Worm (Caenorhabditis elegans): ENCODE data around the gene slcf-2.
A peak's percentile ranks its signal among the peaks of the same experiment; 100 is the strongest.

Gene slcf-2

DNA sequence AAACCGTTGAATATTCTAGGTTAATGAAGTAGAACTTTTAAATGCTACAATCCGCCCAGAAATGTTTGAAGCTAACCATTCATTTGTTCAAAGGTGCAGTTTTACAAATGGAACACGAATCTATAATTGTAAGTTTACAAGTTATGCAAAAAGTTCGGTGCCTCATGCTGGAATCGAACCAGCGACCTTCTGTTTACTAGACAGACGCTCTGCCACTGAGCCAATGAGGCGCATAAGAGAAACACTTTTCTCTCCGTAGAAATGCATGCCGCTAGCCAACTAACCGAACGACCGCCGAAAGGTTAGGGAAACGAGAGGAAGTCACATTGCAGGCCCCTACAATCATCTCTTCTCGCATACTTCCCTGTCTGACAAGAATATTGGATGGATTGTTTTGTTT, 22.4 kb upstream of the slcf-2 start (continued):
- TF ChIP-seq ceh-91 (GFP tag; IDR thresholded peaks at IDR 0.05) = no peak
- peak; percentile 33 for TF ChIP-seq fkh-3 (tag; optimal IDR thresholded peaks at IDR 0.05)
- peak; percentile 75 for TF ChIP-seq T07F8.4 (tag; optimal IDR thresholded peaks at IDR 0.05)
- peak; percentile 86 for TF ChIP-seq snpc-3.4 (tag; optimal IDR thresholded peaks at IDR 0.05)
- peak; percentile 75 for TF ChIP-seq rcor-1 (GFP tag; IDR thresholded peaks at IDR 0.05)
- no peak for TF ChIP-seq T26A5.8 (tag; optimal IDR thresholded peaks at IDR 0.05)
- peak; percentile 39; the same call in 1 of the 2 replicates for TF ChIP-seq Y53G8AR.9 (GFP tag; conservative IDR thresholded peaks at IDR 0.05)
- TF ChIP-seq F57C9.4 (tag; optimal IDR thresholded peaks at IDR 0.05) = no peak
- peak; percentile 54 for TF ChIP-seq unc-130 (GFP tag; optimal IDR thresholded peaks at IDR 0.05)
- peak; percentile 55 for TF ChIP-seq athp-1 (tag; optimal IDR thresholded peaks at IDR 0.05)
- no peak for TF ChIP-seq ceh-58 (GFP tag; IDR thresholded peaks at IDR 0.05)

DNA sequence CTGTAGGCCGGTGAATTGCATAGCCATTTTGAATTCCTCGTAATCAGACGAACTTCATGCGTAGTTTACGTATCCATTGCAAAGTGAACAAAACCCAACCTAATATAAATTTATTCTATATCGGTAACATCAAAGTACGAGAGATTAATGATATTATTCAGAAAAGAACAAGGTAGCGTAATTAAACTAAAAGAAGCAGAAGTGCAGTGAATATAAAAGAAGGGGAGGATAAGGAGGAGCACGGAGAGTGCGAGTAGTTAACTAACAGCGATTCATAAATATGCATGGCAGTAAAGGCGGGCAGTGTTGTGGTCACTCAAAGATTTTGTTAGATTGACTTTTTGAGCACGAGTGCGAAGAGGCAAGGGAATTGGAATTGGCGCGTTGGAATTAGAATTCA, 19.0 kb upstream of the slcf-2 start, which contains the start of gene clc-3:
Gene clc-3 (minus strand): TSS at position 101 of the 400 bp plus-strand sequence.
- no peak for TF ChIP-seq sea-2 (GFP tag; IDR thresholded peaks at IDR 0.05)
- no peak for TF ChIP-seq ceh-100 (GFP tag; IDR thresholded peaks at IDR 0.05)
- TF ChIP-seq Y53G8AR.9 (GFP tag; conservative IDR thresholded peaks at IDR 0.05) = no peak
- no peak for TF ChIP-seq egl-44 (GFP tag; IDR thresholded peaks at IDR 0.05)
- no peak for TF ChIP-seq gei-17 (GFP tag; optimal IDR thresholded peaks at IDR 0.05)
- TF ChIP-seq tbp1 (GFP tag; optimal IDR thresholded peaks at IDR 0.05) = no peak
- TF ChIP-seq nhr-90 (tag; optimal IDR thresholded peaks at IDR 0.05) = no peak
- no peak for TF ChIP-seq F39B2.1 (GFP tag; IDR thresholded peaks at IDR 0.05)
- TF ChIP-seq lin-35 (GFP tag; optimal IDR thresholded peaks at IDR 0.05) = no peak

DNA sequence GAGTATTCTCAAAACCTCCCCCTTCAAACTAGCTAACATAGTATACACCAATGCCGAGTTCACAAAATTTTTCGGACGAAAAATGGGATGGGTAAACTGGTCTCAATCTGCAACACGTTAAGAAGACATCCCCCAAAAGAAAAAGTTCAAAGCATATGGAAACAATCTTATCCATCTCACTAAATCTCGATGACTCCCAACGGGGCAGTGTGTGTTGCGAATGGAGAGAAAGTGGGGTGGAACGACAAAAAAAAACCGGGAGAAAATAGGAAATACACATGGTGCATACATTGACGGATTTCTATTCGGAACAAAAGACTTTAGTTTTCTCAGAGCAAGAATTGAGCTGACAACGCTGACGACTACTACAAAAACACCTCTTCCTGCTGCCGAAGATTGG, 18.3 kb upstream of the slcf-2 start:
- no peak for TF ChIP-seq zfh-2 (GFP tag; conservative IDR thresholded peaks at IDR 0.05)
- no peak for TF ChIP-seq F57A8.1 (GFP tag; optimal IDR thresholded peaks at IDR 0.05)
- no peak for TF ChIP-seq ekl-4 (GFP tag; IDR thresholded peaks at IDR 0.05)
- TF ChIP-seq Y67H2A.10 (GFP tag; conservative IDR thresholded peaks at IDR 0.05) = no peak
- no peak for TF ChIP-seq tbp1 (GFP tag; optimal IDR thresholded peaks at IDR 0.05)
- no peak for TF ChIP-seq B0336.3 (GFP tag; IDR thresholded peaks at IDR 0.05)
- TF ChIP-seq dox-1 (GFP tag; IDR thresholded peaks at IDR 0.05) = no peak
- TF ChIP-seq D2030.7 (GFP tag; IDR thresholded peaks at IDR 0.05) = no peak
- TF ChIP-seq sea-2 (GFP tag; IDR thresholded peaks at IDR 0.05) = no peak
- no peak for TF ChIP-seq tlf-1 (GFP tag; optimal IDR thresholded peaks at IDR 0.05)
- TF ChIP-seq F37B4.10 (GFP tag; IDR thresholded peaks at IDR 0.05) = no peak
- TF ChIP-seq ceh-40 (GFP tag; IDR thresholded peaks at IDR 0.05) = no peak
- no peak for TF ChIP-seq ceh-100 (GFP tag; IDR thresholded peaks at IDR 0.05)
- no peak for TF ChIP-seq F49E8.2 (tag; optimal IDR thresholded peaks at IDR 0.05; ENCODE audit: insufficient read depth)
- TF ChIP-seq Y95B8A.8 (GFP tag; IDR thresholded peaks at IDR 0.05) = no peak
- TF ChIP-seq snpc-3.4 (tag; optimal IDR thresholded peaks at IDR 0.05) = no peak
- no peak for TF ChIP-seq athp-1 (tag; optimal IDR thresholded peaks at IDR 0.05)

DNA sequence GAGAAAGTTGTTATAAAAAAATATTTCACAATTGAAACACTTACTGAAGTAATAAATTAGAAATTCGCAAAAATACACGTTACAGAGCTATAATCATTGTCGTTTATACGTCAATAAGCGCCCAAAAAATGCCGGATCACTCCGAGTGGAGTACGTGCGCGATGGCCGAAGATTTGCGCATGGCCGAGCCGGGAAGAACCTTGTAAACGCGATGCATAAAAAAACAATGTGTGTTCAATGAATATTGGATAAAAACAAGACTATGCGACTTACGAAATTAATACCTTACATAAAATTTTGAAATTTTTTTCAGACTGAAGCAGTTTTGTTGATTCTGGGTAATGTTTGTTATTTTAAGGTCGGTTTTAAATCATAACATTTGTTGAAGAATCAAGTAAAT, 14.5 kb upstream of the slcf-2 start, which contains the start of gene sorf-1:
Gene sorf-1 (minus strand): TSS at position 135 of the 400 bp plus-strand sequence.
- no peak for TF ChIP-seq ztf-25 (GFP tag; IDR thresholded peaks at IDR 0.05)
- no peak for TF ChIP-seq ztf-18 (tag; optimal IDR thresholded peaks at IDR 0.05)
- no peak for TF ChIP-seq C17E4.6 (GFP tag; IDR thresholded peaks at IDR 0.05)
- no peak for TF ChIP-seq nfyb-1 (GFP tag; IDR thresholded peaks at IDR 0.05)
- TF ChIP-seq B0035.1 (tag; optimal IDR thresholded peaks at IDR 0.05) = no peak
- TF ChIP-seq ama-1 (optimal IDR thresholded peaks at IDR 0.05) = no peak
- TF ChIP-seq ama-1 (GFP tag; optimal IDR thresholded peaks at IDR 0.05) = no peak

All from whole organism, young adult.